Fruit fly (Drosophila melanogaster) whole organism, wandering third instar larva: ENCODE measurements around the gene ph-p.

ENCODE experiments used
- Hr83 ChIP-seq: fragments of 200-300 bp; sonication (Bioruptor generic); optimal IDR thresholded peaks from 2 replicates; lab custom pipeline; 2016; ENCODE audit warnings: missing biosample characterization, mild to moderate bottlenecking, missing genetic modification characterization, moderate library complexity; ENCODE audit not compliant: poor library complexity, severe bottlenecking
- Myc ChIP-seq: fragments of >200 bp; optimal IDR thresholded peaks from 2 replicates; lab custom pipeline; 2017
- Rel ChIP-seq, 2 experiments: fragments of 200-800 bp; sonication (Bioruptor generic) in 1 of 2; optimal IDR thresholded peaks; 2 replicates in 1 of 2; 3 replicates in 1 of 2; lab custom pipeline; 2016 to 2019; ENCODE audit warnings: mild to moderate bottlenecking in 2 of 2, missing biosample characterization in 2 of 2, missing genetic modification characterization in 2 of 2, moderate library complexity in 1 of 2
- Sp1 ChIP-seq: fragments of 200-800 bp; sonication (Bioruptor generic); optimal IDR thresholded peaks from 3 replicates; lab custom pipeline; 2019; ENCODE audit warnings: missing biosample characterization, mild to moderate bottlenecking, missing genetic modification characterization, moderate library complexity
- dmrt93B ChIP-seq: fragments of 200-800 bp; sonication (Bioruptor generic); optimal IDR thresholded peaks from 2 replicates; lab custom pipeline; 2018; ENCODE audit warnings: missing biosample characterization, mild to moderate bottlenecking, missing genetic modification characterization
- lola ChIP-seq: fragments of >200 bp; optimal IDR thresholded peaks from 2 replicates; lab custom pipeline; 2017; ENCODE audit warnings: missing biosample characterization, missing genetic modification characterization
- psq ChIP-seq: fragments of 200-800 bp; sonication (Bioruptor generic); optimal IDR thresholded peaks from 3 replicates; lab custom pipeline; 2017; ENCODE audit warnings: missing biosample characterization, mild to moderate bottlenecking, missing genetic modification characterization, moderate library complexity
- rgr ChIP-seq: fragments of 200-800 bp; sonication (Bioruptor generic); optimal IDR thresholded peaks from 3 replicates; lab custom pipeline; 2016; ENCODE audit warnings: missing biosample characterization, mild to moderate bottlenecking, missing genetic modification characterization
- sage ChIP-seq: fragments of 200-800 bp; sonication (Bioruptor generic); optimal IDR thresholded peaks from 2 replicates; lab custom pipeline; 2016; ENCODE audit warnings: missing biosample characterization, mild to moderate bottlenecking, missing genetic modification characterization
- sv ChIP-seq: fragments of 200-800 bp; sonication (Bioruptor generic); optimal IDR thresholded peaks from 3 replicates; lab custom pipeline; 2016; ENCODE audit warnings: missing biosample characterization, missing genetic modification characterization
- tai ChIP-seq: sonication (Bioruptor generic); optimal IDR thresholded peaks from 2 replicates; lab custom pipeline; 2016; ENCODE audit warnings: missing biosample characterization, missing genetic modification characterization
- usp ChIP-seq: fragments of >200 bp; optimal IDR thresholded peaks from 2 replicates; lab custom pipeline; 2017; ENCODE audit warnings: missing biosample characterization, missing genetic modification characterization

dm6 chrX:2081848-2082365, 56.3 kb downstream of the ph-p start:
- TF ChIP-seq rgr (no peak), sage (GFP tag; lab: Kevin White, UChicago) (no peak), lola (GFP tag; lab: Kevin White, UChicago) (no peak), Rel (GFP tag; optimal IDR thresholded peaks at IDR 0.05; lab: Kevin White, UChicago) (no peak), Rel (tag; optimal IDR thresholded peaks at IDR 0.05; lab: Kevin White, UChicago) (no peak), Sp1 (no peak), psq (GFP tag; lab: Kevin White, UChicago) (no peak), usp (GFP tag; lab: Kevin White, UChicago) (no peak), Hr83 (GFP tag; lab: Kevin White, UChicago) (no peak), dmrt93B (GFP tag; lab: Kevin White, UChicago) (no peak), Myc (lab: Kevin White, UChicago) (no peak), tai (GFP tag; lab: Kevin White, UChicago) (no peak), sv (GFP tag; lab: Kevin White, UChicago) (no peak)
